Worm (Caenorhabditis elegans) whole organism, mixed stage, embryonic: ENCODE results near the gene pef-1.

Source experiments
- M03D4.4 ChIP-seq: sonication (generic microtip); optimal IDR thresholded peaks from 2 replicates; lab custom pipeline; 2017; ENCODE audit warnings: mild to moderate bottlenecking, missing genetic modification characterization, missing compliant biosample characterization
- bed-3 ChIP-seq: fragments of 200-800 bp; sonication (Bioruptor generic); optimal IDR thresholded peaks from 3 replicates; lab custom pipeline; 2018; ENCODE audit warnings: mild to moderate bottlenecking, missing genetic modification characterization, moderate library complexity, missing compliant biosample characterization
- blmp-1 ChIP-seq: fragments of 150-350 bp; optimal IDR thresholded peaks from 2 replicates; lab custom pipeline; 2014; ENCODE audit warnings: missing biosample characterization, missing genetic modification characterization
- ceh-39 ChIP-seq: fragments of 150-350 bp; optimal IDR thresholded peaks from 2 replicates; lab custom pipeline; 2014; ENCODE audit warnings: missing biosample characterization, missing genetic modification characterization
- ceh-43 ChIP-seq: fragments of 200-800 bp; sonication (Bioruptor generic); optimal IDR thresholded peaks from 2 replicates; lab custom pipeline; 2018; ENCODE audit warnings: mild to moderate bottlenecking, missing genetic modification characterization, moderate library complexity, missing compliant biosample characterization
- ceh-83 ChIP-seq: fragments of 200-800 bp; sonication (Bioruptor generic); optimal IDR thresholded peaks from 2 replicates; lab custom pipeline; 2018; ENCODE audit warnings: mild to moderate bottlenecking, missing genetic modification characterization, missing compliant biosample characterization
- ces-1 ChIP-seq: fragments of 150-350 bp; optimal IDR thresholded peaks from 2 replicates; lab custom pipeline; 2014; ENCODE audit warnings: missing biosample characterization, missing genetic modification reagents, missing genetic modification characterization
- cnd-1 ChIP-seq: fragments of 200-800 bp; sonication (Bioruptor generic); optimal IDR thresholded peaks from 2 replicates; lab custom pipeline; 2018; ENCODE audit warnings: mild to moderate bottlenecking, missing genetic modification characterization, missing compliant biosample characterization
- elt-1 ChIP-seq: sonication (generic microtip); optimal IDR thresholded peaks from 2 replicates; lab custom pipeline; 2017; ENCODE audit warnings: missing genetic modification characterization, mild to moderate bottlenecking, missing compliant biosample characterization, antibody characterized with exemption, moderate library complexity, borderline replicate concordance; ENCODE audit not compliant: insufficient read depth
- elt-3 ChIP-seq: fragments of 150-350 bp; optimal IDR thresholded peaks from 2 replicates; lab custom pipeline; 2014; ENCODE audit warnings: missing biosample characterization, missing genetic modification characterization
- flh-1 ChIP-seq: fragments of 200-800 bp; sonication (Bioruptor generic); optimal IDR thresholded peaks from 2 replicates; lab custom pipeline; 2018; ENCODE audit warnings: mild to moderate bottlenecking, missing genetic modification characterization, moderate library complexity, missing compliant biosample characterization
- ham-2 ChIP-seq: fragments of 200-800 bp; sonication (Bioruptor generic); optimal IDR thresholded peaks from 2 replicates; lab custom pipeline; 2018; ENCODE audit warnings: mild to moderate bottlenecking, missing genetic modification characterization, missing compliant biosample characterization
- hlh-1 ChIP-seq: fragments of 150-350 bp; optimal IDR thresholded peaks from 2 replicates; lab custom pipeline; 2014; ENCODE audit warnings: missing biosample characterization, missing genetic modification reagents, missing genetic modification characterization
- lin-13 ChIP-seq: fragments of 150-350 bp; optimal IDR thresholded peaks from 2 replicates; lab custom pipeline; 2014; ENCODE audit warnings: missing biosample characterization, missing genetic modification characterization
- lin-32 ChIP-seq: fragments of 200-800 bp; sonication (Bioruptor generic); optimal IDR thresholded peaks from 2 replicates; lab custom pipeline; 2018; ENCODE audit warnings: mild to moderate bottlenecking, missing genetic modification characterization, missing compliant biosample characterization
- lsy-2 ChIP-seq: fragments of 150-350 bp; optimal IDR thresholded peaks from 2 replicates; lab custom pipeline; 2014; ENCODE audit warnings: missing biosample characterization, missing genetic modification characterization
- mab-5 ChIP-seq: fragments of 150-350 bp; optimal IDR thresholded peaks from 2 replicates; lab custom pipeline; 2014; ENCODE audit warnings: missing biosample characterization, missing genetic modification characterization
- mep-1 ChIP-seq: fragments of 150-350 bp; optimal IDR thresholded peaks from 2 replicates; lab custom pipeline; 2017; ENCODE audit warnings: missing biosample characterization, missing genetic modification reagents, missing genetic modification characterization, inconsistent platforms
- mls-2 ChIP-seq: sonication (generic microtip); optimal IDR thresholded peaks from 2 replicates; lab custom pipeline; 2016; ENCODE audit warnings: mild to moderate bottlenecking, missing genetic modification characterization, moderate library complexity, missing compliant biosample characterization
- nhr-12 ChIP-seq: fragments of 150-350 bp; optimal IDR thresholded peaks from 2 replicates; lab custom pipeline; 2014; ENCODE audit warnings: missing biosample characterization, missing genetic modification characterization
- nhr-2 ChIP-seq: fragments of 150-350 bp; optimal IDR thresholded peaks from 2 replicates; lab custom pipeline; 2014; ENCODE audit warnings: missing biosample characterization, missing genetic modification characterization
- nhr-237 ChIP-seq: fragments of 150-350 bp; optimal IDR thresholded peaks from 2 replicates; lab custom pipeline; 2014; ENCODE audit warnings: missing biosample characterization, missing genetic modification characterization
- nhr-28 ChIP-seq: fragments of 150-350 bp; optimal IDR thresholded peaks from 2 replicates; lab custom pipeline; 2014; ENCODE audit warnings: missing biosample characterization, missing genetic modification characterization
- nhr-76 ChIP-seq: sonication (generic microtip); optimal IDR thresholded peaks from 2 replicates; lab custom pipeline; 2017; ENCODE audit warnings: missing biosample characterization, missing genetic modification characterization
- pha-4 ChIP-seq: fragments of 150-350 bp; optimal IDR thresholded peaks from 2 replicates; lab custom pipeline; 2018; ENCODE audit warnings: missing biosample characterization, missing genetic modification reagents, missing genetic modification characterization
- sem-2 ChIP-seq: fragments of 200-800 bp; sonication (Bioruptor generic); optimal IDR thresholded peaks from 2 replicates; lab custom pipeline; 2018; ENCODE audit warnings: mild to moderate bottlenecking, missing genetic modification characterization, missing compliant biosample characterization
- snpc-4 ChIP-seq: fragments of 150-350 bp; optimal IDR thresholded peaks from 2 replicates; lab custom pipeline; 2014; ENCODE audit warnings: missing biosample characterization, missing genetic modification characterization
- sptf-1 ChIP-seq: sonication (generic microtip); optimal IDR thresholded peaks from 2 replicates; lab custom pipeline; 2017; ENCODE audit warnings: mild to moderate bottlenecking, missing genetic modification characterization, moderate library complexity, missing compliant biosample characterization
- unc-120 ChIP-seq: sonication (generic microtip); optimal IDR thresholded peaks from 2 replicates; lab custom pipeline; 2017; ENCODE audit warnings: missing genetic modification characterization, missing compliant biosample characterization; ENCODE audit not compliant: poor library complexity, severe bottlenecking
- unc-39 ChIP-seq: fragments of 150-350 bp; optimal IDR thresholded peaks from 2 replicates; lab custom pipeline; 2014; ENCODE audit warnings: missing biosample characterization, missing genetic modification characterization
- unc-62 ChIP-seq: fragments of 150-350 bp; optimal IDR thresholded peaks from 2 replicates; lab custom pipeline; 2014; ENCODE audit warnings: missing biosample characterization, missing genetic modification reagents, missing genetic modification characterization
- ztf-11 ChIP-seq: fragments of 150-350 bp; optimal IDR thresholded peaks from 2 replicates; lab custom pipeline; 2014; ENCODE audit warnings: missing biosample characterization, missing genetic modification characterization

The pef-1 gene

ce11 chrIII:887874-888299 lies 38.2 kb downstream of the pef-1 start:
- no peak for TF ChIP-seq hlh-1
- TF ChIP-seq flh-1 (GFP tag; lab: Kevin White, UChicago), result no peak
- TF ChIP-seq ceh-39, result peak; percentile 32
- no peak for TF ChIP-seq mab-5 (tag; lab: Kevin White, UChicago)
- TF ChIP-seq lin-13 (tag; lab: Kevin White, UChicago), result no peak
- peak; percentile 16 for TF ChIP-seq unc-62 (GFP tag; lab: Kevin White, UChicago)
- TF ChIP-seq pha-4 (tag; lab: Kevin White, UChicago), result peak; percentile 24
- TF ChIP-seq cnd-1 (tag; lab: Kevin White, UChicago), result no peak
- TF ChIP-seq blmp-1 (tag; lab: Kevin White, UChicago), result peak; percentile 49
- peak; percentile 34 for TF ChIP-seq nhr-76 (tag; lab: Kevin White, UChicago)
- peak; percentile 23 for TF ChIP-seq ham-2 (GFP tag; lab: Kevin White, UChicago)
- no peak for TF ChIP-seq nhr-2 (tag; lab: Kevin White, UChicago)
- peak; percentile 21 for TF ChIP-seq lsy-2 (tag; lab: Kevin White, UChicago)
- peak; percentile 63 for TF ChIP-seq ces-1 (GFP tag; lab: Kevin White, UChicago)
- TF ChIP-seq ztf-11 (tag; lab: Kevin White, UChicago), result no peak
- TF ChIP-seq unc-120 (tag; lab: Kevin White, UChicago), result peak; percentile 41
- TF ChIP-seq sem-2 (GFP tag; lab: Kevin White, UChicago), result no peak
- TF ChIP-seq mls-2 (tag; lab: Kevin White, UChicago), result peak; percentile 60
- TF ChIP-seq sptf-1 (tag; lab: Kevin White, UChicago), result no peak

ce11 chrIII:886726-887125 lies 39.4 kb downstream of the pef-1 start, which contains the start of gene zer-1:
Gene zer-1 (minus strand): TSS chrIII:886793.
- TF ChIP-seq sptf-1 (tag; lab: Kevin White, UChicago), result no peak
- TF ChIP-seq elt-1 (tag; lab: Kevin White, UChicago), result no peak
- no peak for TF ChIP-seq mls-2 (tag; lab: Kevin White, UChicago)
- no peak for TF ChIP-seq nhr-12 (tag; lab: Kevin White, UChicago)
- no peak for TF ChIP-seq nhr-76 (tag; lab: Kevin White, UChicago)
- TF ChIP-seq M03D4.4 (tag; lab: Kevin White, UChicago), result no peak
- TF ChIP-seq nhr-28 (tag; lab: Kevin White, UChicago), result no peak
- TF ChIP-seq hlh-1, result no peak
- TF ChIP-seq bed-3 (GFP tag; lab: Kevin White, UChicago), result no peak
- no peak for TF ChIP-seq cnd-1 (tag; lab: Kevin White, UChicago)
- no peak for TF ChIP-seq lin-32 (GFP tag; lab: Kevin White, UChicago)
- no peak for TF ChIP-seq mep-1 (tag; lab: Kevin White, UChicago)
- no peak for TF ChIP-seq mab-5 (tag; lab: Kevin White, UChicago)
- TF ChIP-seq unc-39 (tag; lab: Kevin White, UChicago), result no peak
- TF ChIP-seq ztf-11 (tag; lab: Kevin White, UChicago), result no peak
- TF ChIP-seq ceh-83, result no peak
- no peak for TF ChIP-seq nhr-237 (tag; lab: Kevin White, UChicago)
- TF ChIP-seq elt-3 (tag; lab: Kevin White, UChicago), result no peak

ce11 chrIII:883595-883994 lies 42.5 kb downstream of the pef-1 start:
- TF ChIP-seq sptf-1 (tag; lab: Kevin White, UChicago), result no peak
- no peak for TF ChIP-seq pha-4 (tag; lab: Kevin White, UChicago)
- TF ChIP-seq unc-39 (tag; lab: Kevin White, UChicago), result no peak
- no peak for TF ChIP-seq flh-1 (GFP tag; lab: Kevin White, UChicago)
- TF ChIP-seq elt-1 (tag; lab: Kevin White, UChicago), result no peak

ce11 chrIII:881460-881859 lies 44.7 kb downstream of the pef-1 start:
- TF ChIP-seq flh-1 (GFP tag; lab: Kevin White, UChicago) (no peak), sptf-1 (tag; lab: Kevin White, UChicago) (no peak), M03D4.4 (tag; lab: Kevin White, UChicago) (no peak)
- TF ChIP-seq, all 35 proteins: peak for 0

ce11 chrIII:880840-881239 lies 45.3 kb downstream of the pef-1 start:
- TF ChIP-seq lin-32 (GFP tag; lab: Kevin White, UChicago) (no peak), sem-2 (GFP tag; lab: Kevin White, UChicago) (no peak), lsy-2 (tag; lab: Kevin White, UChicago) (no peak), nhr-12 (tag; lab: Kevin White, UChicago) (no peak), flh-1 (GFP tag; lab: Kevin White, UChicago) (no peak), ztf-11 (tag; lab: Kevin White, UChicago) (no peak), ceh-43 (GFP tag; lab: Kevin White, UChicago) (no peak), hlh-1 (no peak), mls-2 (tag; lab: Kevin White, UChicago) (no peak), unc-39 (tag; lab: Kevin White, UChicago) (no peak), snpc-4 (tag; lab: Kevin White, UChicago) (no peak), elt-1 (tag; lab: Kevin White, UChicago) (no peak), ham-2 (GFP tag; lab: Kevin White, UChicago) (no peak), ceh-83 (no peak), cnd-1 (tag; lab: Kevin White, UChicago) (no peak)
